Fruit fly (Drosophila melanogaster) whole organism, adult: ENCODE data around the gene nkd.

Experiments
- CG7045 ChIP-seq: fragments of 200-800 bp; sonication (Bioruptor generic); optimal IDR thresholded peaks from 2 replicates; lab custom pipeline; 2017; ENCODE audit warnings: missing biosample characterization, mild to moderate bottlenecking, missing genetic modification characterization
- Hr96 ChIP-seq: fragments of 200-800 bp; sonication (Bioruptor generic); optimal IDR thresholded peaks from 2 replicates; lab custom pipeline; 2016; ENCODE audit warnings: missing biosample characterization, missing genetic modification characterization

DNA sequence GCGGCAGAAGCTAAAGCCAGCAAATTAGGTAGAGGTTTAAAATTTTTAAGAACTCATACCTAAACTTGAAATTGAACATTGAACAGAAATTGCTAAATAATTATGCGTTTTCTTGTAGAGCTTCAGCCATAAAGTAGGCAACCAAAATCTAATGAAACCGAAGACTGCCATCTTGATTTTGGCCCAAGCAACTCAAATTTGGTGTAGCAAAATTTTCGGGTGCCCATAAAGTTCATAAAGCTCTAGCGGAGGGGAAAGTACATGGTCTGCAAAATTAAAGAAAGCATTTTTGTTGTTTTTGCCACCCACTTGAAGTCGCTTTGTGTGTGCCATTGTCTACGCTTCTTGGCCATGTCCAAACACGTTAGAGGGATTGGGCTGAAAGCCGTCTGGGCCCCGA lies 88.2 kb downstream of the nkd start:
- TF ChIP-seq Hr96 (GFP tag; lab: Kevin White, UChicago) = no peak
- no peak for TF ChIP-seq CG7045
